Fruit fly (Drosophila melanogaster) whole organism, embryonic: Measurements from ENCODE around the gene CG6962.

Experiments
- Aef1 ChIP-seq: fragments of 200-800 bp; sonication (Bioruptor generic); IDR thresholded peaks from 3 replicates; pipeline ENCODE4 v1.3.6; 2022; ENCODE audit warnings: missing biosample characterization, missing genetic modification characterization
- BtbVII ChIP-seq: fragments of 200-800 bp; sonication (Bioruptor generic); optimal IDR thresholded peaks from 3 replicates; lab custom pipeline; 2017; ENCODE audit warnings: missing biosample characterization, mild to moderate bottlenecking, missing genetic modification characterization
- CG1024 ChIP-seq: fragments of 200-800 bp; sonication (Bioruptor generic); IDR thresholded peaks from 2 replicates; pipeline ENCODE4 v1.3.6; 2022; ENCODE audit warnings: missing biosample characterization, missing genetic modification characterization
- CG10366 ChIP-seq: fragments of 200-800 bp; sonication (Bioruptor generic); IDR thresholded peaks from 2 replicates; pipeline ENCODE4 v1.3.6; 2022; ENCODE audit warnings: missing biosample characterization, missing genetic modification characterization
- CG12104 ChIP-seq: fragments of 200-800 bp; sonication (Bioruptor generic); optimal IDR thresholded peaks from 3 replicates; lab custom pipeline; 2016; ENCODE audit warnings: missing biosample characterization, missing genetic modification characterization
- CG12769 ChIP-seq: fragments of 200-800 bp; sonication (Bioruptor generic); optimal IDR thresholded peaks from 2 replicates; lab custom pipeline; 2019; ENCODE audit warnings: missing biosample characterization, mild to moderate bottlenecking, missing genetic modification characterization, moderate library complexity
- CG13775 ChIP-seq: fragments of 200-800 bp; sonication (Bioruptor generic); optimal IDR thresholded peaks from 3 replicates; lab custom pipeline; 2017; ENCODE audit warnings: missing biosample characterization, mild to moderate bottlenecking, missing genetic modification characterization
- CG15073 ChIP-seq: fragments of 200-800 bp; sonication (Bioruptor generic); optimal IDR thresholded peaks from 2 replicates; lab custom pipeline; 2016; ENCODE audit warnings: missing biosample characterization, missing genetic modification characterization
- CG15696 ChIP-seq: fragments of 200-800 bp; sonication (Bioruptor generic); optimal IDR thresholded peaks from 2 replicates; lab custom pipeline; 2019; ENCODE audit warnings: missing biosample characterization, mild to moderate bottlenecking, missing genetic modification characterization, moderate library complexity
- CG17328 ChIP-seq: fragments of 200-800 bp; sonication (Bioruptor generic); IDR thresholded peaks from 2 replicates; pipeline ENCODE4 v1.3.6; 2022; ENCODE audit warnings: missing biosample characterization, missing genetic modification characterization
- CG17385 ChIP-seq: fragments of 200-800 bp; sonication (Bioruptor generic); optimal IDR thresholded peaks from 3 replicates; lab custom pipeline; 2018; ENCODE audit warnings: missing biosample characterization, mild to moderate bottlenecking, missing genetic modification characterization
- CG2202 ChIP-seq: fragments of 200-800 bp; sonication (Bioruptor generic); optimal IDR thresholded peaks from 2 replicates; lab custom pipeline; 2018; ENCODE audit warnings: missing biosample characterization, mild to moderate bottlenecking, missing genetic modification characterization
- CG3281 ChIP-seq: fragments of 200-800 bp; sonication (Bioruptor generic); optimal IDR thresholded peaks from 3 replicates; lab custom pipeline; 2017; ENCODE audit warnings: missing biosample characterization, mild to moderate bottlenecking, missing genetic modification characterization
- CG42726 ChIP-seq: fragments of 200-800 bp; sonication (Bioruptor generic); IDR thresholded peaks from 2 replicates; pipeline ENCODE4 v1.3.6; 2022; ENCODE audit warnings: missing biosample characterization, missing genetic modification characterization; ENCODE audit not compliant: partially characterized antibody
- CG4424 ChIP-seq: fragments of 200-800 bp; sonication (Bioruptor generic); optimal IDR thresholded peaks from 3 replicates; lab custom pipeline; 2016; ENCODE audit warnings: missing biosample characterization, missing genetic modification characterization
- CG4854 ChIP-seq: fragments of 200-800 bp; sonication (Bioruptor generic); optimal IDR thresholded peaks from 2 replicates; lab custom pipeline; 2016; ENCODE audit warnings: missing biosample characterization, missing genetic modification characterization, inconsistent platforms
- Chrac-16 ChIP-seq: fragments of 200-800 bp; sonication (Bioruptor generic); optimal IDR thresholded peaks from 3 replicates; lab custom pipeline; 2016; ENCODE audit warnings: missing biosample characterization, missing genetic modification characterization
- Dad ChIP-seq: fragments of 200-800 bp; sonication (Bioruptor generic); optimal IDR thresholded peaks from 3 replicates; lab custom pipeline; 2016; ENCODE audit warnings: missing biosample characterization, missing genetic modification characterization
- Dref ChIP-seq: fragments of 200-800 bp; sonication (Bioruptor generic); IDR thresholded peaks from 2 replicates; pipeline ENCODE4 v1.3.6; 2022; ENCODE audit warnings: missing biosample characterization, missing genetic modification characterization
- E2f1 ChIP-seq: fragments of 200-800 bp; sonication (Bioruptor generic); IDR thresholded peaks from 2 replicates; pipeline ENCODE4 v1.3.6; 2022; ENCODE audit warnings: missing biosample characterization, missing genetic modification characterization
- Hey ChIP-seq: fragments of 200-800 bp; sonication (Bioruptor generic); optimal IDR thresholded peaks from 3 replicates; lab custom pipeline; 2018; ENCODE audit warnings: missing biosample characterization, mild to moderate bottlenecking, missing genetic modification characterization
- Hr51 ChIP-seq, 2 experiments: fragments of 200-800 bp; sonication (Bioruptor generic); optimal IDR thresholded peaks; 2 replicates in 1 of 2; 3 replicates in 1 of 2; lab custom pipeline; 2016 to 2018; ENCODE audit warnings: missing biosample characterization in 2 of 2, missing genetic modification characterization in 2 of 2, mild to moderate bottlenecking in 1 of 2, moderate library complexity in 1 of 2
- Meics ChIP-seq: fragments of 200-800 bp; sonication (Bioruptor generic); optimal IDR thresholded peaks from 2 replicates; lab custom pipeline; 2017; ENCODE audit warnings: missing biosample characterization, mild to moderate bottlenecking, missing genetic modification characterization
- NfI ChIP-seq: fragments of 200-800 bp; sonication (Bioruptor generic); optimal IDR thresholded peaks from 3 replicates; lab custom pipeline; 2018; ENCODE audit warnings: missing biosample characterization, mild to moderate bottlenecking, missing genetic modification characterization, moderate library complexity
- Ptx1 ChIP-seq: fragments of 200-800 bp; sonication (Bioruptor generic); IDR thresholded peaks from 2 replicates; pipeline ENCODE4 v1.3.6; 2022; ENCODE audit warnings: missing biosample characterization, missing genetic modification characterization
- Rfx ChIP-seq: fragments of 200-800 bp; sonication (Bioruptor generic); IDR thresholded peaks from 2 replicates; pipeline ENCODE4 v1.3.6; 2022; ENCODE audit warnings: missing biosample characterization, missing genetic modification characterization
- Sry-β ChIP-seq: fragments of 200-800 bp; sonication (Bioruptor generic); optimal IDR thresholded peaks from 2 replicates; lab custom pipeline; 2018; ENCODE audit warnings: missing biosample characterization, mild to moderate bottlenecking, missing genetic modification characterization, moderate library complexity
- Xrp1 ChIP-seq: fragments of 200-800 bp; sonication (Bioruptor generic); IDR thresholded peaks from 2 replicates; pipeline ENCODE4 v1.3.6; 2022; ENCODE audit warnings: missing biosample characterization, missing genetic modification characterization
- az2 ChIP-seq: fragments of 200-800 bp; sonication (Bioruptor generic); optimal IDR thresholded peaks from 3 replicates; lab custom pipeline; 2016; ENCODE audit warnings: missing biosample characterization, missing genetic modification characterization
- br ChIP-seq: fragments of >200 bp; optimal IDR thresholded peaks from 2 replicates; lab custom pipeline; 2017
- cad ChIP-seq: fragments of >200 bp; optimal IDR thresholded peaks from 2 replicates; lab custom pipeline; 2017; ENCODE audit warnings: missing biosample characterization, missing genetic modification characterization
- chif ChIP-seq, 2 experiments: fragments of 200-800 bp; sonication (Bioruptor generic); optimal IDR thresholded peaks; 3 replicates each; lab custom pipeline; 2016; ENCODE audit warnings: missing biosample characterization in 2 of 2, missing genetic modification characterization in 2 of 2
- ci ChIP-seq: fragments of 200-800 bp; sonication (Bioruptor generic); IDR thresholded peaks from 3 replicates; pipeline ENCODE4 v1.3.6; 2022; ENCODE audit warnings: missing biosample characterization, missing genetic modification characterization
- dm ChIP-seq: fragments of 200-800 bp; sonication (Bioruptor generic); optimal IDR thresholded peaks from 3 replicates; lab custom pipeline; 2016; ENCODE audit warnings: missing biosample characterization, missing genetic modification characterization
- dmrt99B ChIP-seq: fragments of 200-800 bp; sonication (Bioruptor generic); optimal IDR thresholded peaks from 2 replicates; lab custom pipeline; 2018; ENCODE audit warnings: missing biosample characterization, mild to moderate bottlenecking, missing genetic modification characterization, moderate library complexity
- dpn ChIP-seq, 2 experiments: fragments of 200-800 bp; sonication (Bioruptor generic); optimal IDR thresholded peaks; 3 replicates each; lab custom pipeline; 2016; ENCODE audit warnings: missing biosample characterization in 2 of 2, missing genetic modification characterization in 2 of 2
- grau ChIP-seq: fragments of 200-800 bp; optimal IDR thresholded peaks from 3 replicates; lab custom pipeline; 2019; ENCODE audit warnings: missing biosample characterization, mild to moderate bottlenecking, missing genetic modification characterization, moderate library complexity
- ind ChIP-seq: fragments of 200-800 bp; sonication (Bioruptor generic); optimal IDR thresholded peaks from 3 replicates; lab custom pipeline; 2016; ENCODE audit warnings: missing biosample characterization, missing genetic modification characterization
- ken ChIP-seq: fragments of 200-800 bp; sonication (Bioruptor generic); IDR thresholded peaks from 3 replicates; pipeline ENCODE4 v1.3.6; 2022; ENCODE audit warnings: missing biosample characterization, missing genetic modification characterization
- lbe ChIP-seq: fragments of 200-800 bp; sonication (Bioruptor generic); optimal IDR thresholded peaks from 2 replicates; lab custom pipeline; 2016; ENCODE audit warnings: missing biosample characterization, mild to moderate bottlenecking, missing genetic modification characterization
- nom ChIP-seq: fragments of 200-800 bp; sonication (Bioruptor generic); optimal IDR thresholded peaks from 2 replicates; lab custom pipeline; 2017; ENCODE audit warnings: missing biosample characterization, missing genetic modification characterization, mild to moderate bottlenecking, moderate library complexity, missing genetic modification reagents
- peb ChIP-seq: fragments of 200-800 bp; sonication (Bioruptor generic); IDR thresholded peaks from 2 replicates; pipeline ENCODE4 v1.3.6; 2022; ENCODE audit warnings: missing biosample characterization, missing genetic modification characterization
- prd ChIP-seq, 3 experiments: fragments of >200 bp in 2 of 3; fragments of 200-800 bp in 1 of 3; sonication (Bioruptor generic) in 1 of 3; optimal IDR thresholded peaks in 2 of 3; IDR thresholded peaks in 1 of 3; 2 replicates in 2 of 3; 3 replicates in 1 of 3; pipeline versions ENCODE4 v1.3.6 to Lab custom; 2017 to 2022; ENCODE audit warnings: missing biosample characterization in 1 of 3, missing genetic modification characterization in 1 of 3
- pum ChIP-seq: fragments of 200-800 bp; sonication (Bioruptor generic); optimal IDR thresholded peaks from 2 replicates; lab custom pipeline; 2016; ENCODE audit warnings: missing biosample characterization, missing genetic modification characterization
- ranshi ChIP-seq: fragments of 200-800 bp; sonication (Bioruptor generic); IDR thresholded peaks from 2 replicates; pipeline ENCODE4 v1.3.6; 2022; ENCODE audit warnings: missing biosample characterization, missing genetic modification characterization
- row ChIP-seq: fragments of 200-800 bp; sonication (Bioruptor generic); IDR thresholded peaks from 3 replicates; pipeline ENCODE4 v1.3.6; 2022; ENCODE audit warnings: missing biosample characterization, missing genetic modification characterization
- sens ChIP-seq: fragments of 200-800 bp; sonication (Bioruptor generic); peaks from one replicate; lab custom pipeline; 2016; ENCODE audit warnings: missing biosample characterization, missing genetic modification characterization
- sisA ChIP-seq: fragments of 200-800 bp; sonication (Bioruptor generic); IDR thresholded peaks from 2 replicates; pipeline ENCODE4 v1.3.6; 2022; ENCODE audit warnings: missing biosample characterization, missing genetic modification characterization
- so ChIP-seq: fragments of 200-800 bp; sonication (Bioruptor generic); IDR thresholded peaks from 3 replicates; pipeline ENCODE4 v1.3.6; 2022; ENCODE audit warnings: missing biosample characterization, missing genetic modification characterization
- tap ChIP-seq: fragments of 200-800 bp; optimal IDR thresholded peaks from 3 replicates; lab custom pipeline; 2019; ENCODE audit warnings: missing biosample characterization, mild to moderate bottlenecking, missing genetic modification characterization, moderate library complexity
- zf30C ChIP-seq: fragments of 200-800 bp; sonication (Bioruptor generic); optimal IDR thresholded peaks from 3 replicates; lab custom pipeline; 2018; ENCODE audit warnings: missing biosample characterization, mild to moderate bottlenecking, missing genetic modification characterization

The CG6962 gene

dm6 chr3R:11920605-11921004 is 38.3 kb upstream of the CG6962 start:
- TF ChIP-seq pum (GFP tag; lab: Kevin White, UChicago) (no peak), cad (GFP tag; lab: Kevin White, UChicago) (no peak), Rfx (GFP tag; lab: Robert Waterston, UW) (peak; percentile 48; the same call in 1 of the 2 replicates), ci (GFP tag; lab: Robert Waterston, UW) (0 out of 3 replicates have a peak, but pooled peaks have one; percentile 22), dpn (GFP tag; optimal IDR thresholded peaks at IDR 0.05; lab: Kevin White, UChicago) (peak in 1 of 2 experiments; percentile 6), CG2202 (tag; lab: Kevin White, UChicago) (no peak), dm (GFP tag; lab: Kevin White, UChicago) (no peak), Chrac-16 (peak; percentile 0), Sry-β (GFP tag; lab: Kevin White, UChicago) (no peak), Dref (GFP tag; lab: Robert Waterston, UW) (no peak), dmrt99B (tag; lab: Kevin White, UChicago) (peak; percentile 57), zf30C (GFP tag; lab: Kevin White, UChicago) (no peak), CG3281 (GFP tag; lab: Kevin White, UChicago) (peak; percentile 2), ranshi (GFP tag; lab: Robert Waterston, UW) (peak; percentile 25; the same call in 1 of the 2 replicates), Meics (GFP tag; lab: Kevin White, UChicago) (peak; percentile 22), sens (GFP tag; lab: Kevin White, UChicago) (peak; percentile 87), lbe (GFP tag; lab: Kevin White, UChicago) (no peak), CG17328 (peak; percentile 23; the same call in 1 of the 2 replicates), az2 (GFP tag; lab: Kevin White, UChicago) (peak; percentile 17), CG1024 (GFP tag; lab: Robert Waterston, UW) (0 out of 2 replicates have a peak, but pooled peaks have one; percentile 3), nom (GFP tag; lab: Kevin White, UChicago) (peak; percentile 40), chif (GFP tag; optimal IDR thresholded peaks at IDR 0.05; lab: Kevin White, UChicago) (peak in 1 of 2 experiments; percentile 7), CG17385 (GFP tag; lab: Kevin White, UChicago) (peak; percentile 24), ken (0 out of 3 replicates have a peak, but pooled peaks have one; percentile 31), CG12104 (GFP tag; lab: Kevin White, UChicago) (no peak), grau (no peak), prd (optimal IDR thresholded peaks at IDR 0.05; lab: Kevin White, UChicago) (no peak), prd (GFP tag; IDR thresholded peaks at IDR 0.05; lab: Robert Waterston, UW) (peak; percentile 47; the same call in 1 of the 3 replicates), sisA (GFP tag; lab: Robert Waterston, UW) (peak; percentile 43), Dad (GFP tag; lab: Kevin White, UChicago) (no peak), CG42726 (no peak), Xrp1 (GFP tag; lab: Robert Waterston, UW) (peak; percentile 40; the same call in 1 of the 2 replicates), ind (peak; percentile 25), CG4854 (GFP tag; lab: Kevin White, UChicago) (no peak), CG15073 (GFP tag; lab: Kevin White, UChicago) (no peak), CG10366 (GFP tag; lab: Robert Waterston, UW) (peak; percentile 21; the same call in 1 of the 2 replicates), so (GFP tag; lab: Robert Waterston, UW) (no peak), peb (0 out of 2 replicates have a peak, but pooled peaks have one; percentile 19), E2f1 (GFP tag; lab: Robert Waterston, UW) (0 out of 2 replicates have a peak, but pooled peaks have one; percentile 31), row (peak; percentile 51), br (lab: Kevin White, UChicago) (no peak), CG12769 (tag; lab: Kevin White, UChicago) (peak; percentile 20), Aef1 (GFP tag; lab: Robert Waterston, UW) (0 out of 3 replicates have a peak, but pooled peaks have one; percentile 13), BtbVII (GFP tag; lab: Kevin White, UChicago) (peak; percentile 25), NfI (GFP tag; lab: Kevin White, UChicago) (peak; percentile 7), CG4424 (GFP tag; lab: Kevin White, UChicago) (peak; percentile 26), CG13775 (GFP tag; lab: Kevin White, UChicago) (peak; percentile 11), Hr51 (GFP tag; optimal IDR thresholded peaks at IDR 0.05; lab: Kevin White, UChicago) (peak in 1 of 2 experiments; percentile 30), Ptx1 (GFP tag; lab: Robert Waterston, UW) (peak; percentile 52), Hey (tag; lab: Kevin White, UChicago) (no peak), tap (tag; lab: Kevin White, UChicago) (peak; percentile 24), CG15696 (tag; lab: Kevin White, UChicago) (no peak)
